Worm (Caenorhabditis elegans): ENCODE data around the gene K08F8.15.

DNA sequence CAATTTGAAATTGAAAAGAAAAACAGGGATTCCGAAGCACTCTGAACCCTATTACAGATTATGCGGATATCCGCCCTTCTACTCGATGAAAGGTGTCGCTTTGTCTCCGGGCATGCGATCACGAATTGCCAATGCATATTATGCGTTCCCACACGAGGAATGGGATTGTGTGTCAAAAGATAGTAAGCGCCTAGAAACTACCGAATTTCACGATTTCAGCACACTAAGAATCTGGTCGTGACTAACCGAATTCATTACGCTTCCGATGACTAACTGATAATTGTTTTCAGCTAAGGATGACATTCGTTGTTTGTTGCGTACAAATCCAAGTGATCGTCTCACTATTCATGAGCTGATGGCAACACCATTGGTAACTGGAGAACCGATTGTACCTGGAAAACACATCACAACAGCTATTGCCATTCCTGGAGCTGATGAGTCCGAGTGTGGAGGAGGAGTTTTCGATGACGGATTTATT lies 20.3 kb upstream of the K08F8.15 start:
- TF ChIP-seq ahr-1 (tag; optimal IDR thresholded peaks at IDR 0.05) (no peak), ceh-30 (tag; optimal IDR thresholded peaks at IDR 0.05) (no peak), ref-2 (tag; optimal IDR thresholded peaks at IDR 0.05) (no peak), elt-2 (tag; optimal IDR thresholded peaks at IDR 0.05) (no peak), ttx-3 (tag; optimal IDR thresholded peaks at IDR 0.05) (no peak), nhr-11 (tag; optimal IDR thresholded peaks at IDR 0.05) (no peak), pha-2 (tag; optimal IDR thresholded peaks at IDR 0.05) (no peak)
